Worm (Caenorhabditis elegans) whole organism, L4 larva: ENCODE data around the gene lido-18.
A peak's percentile ranks its signal among the peaks of the same experiment; 100 is the strongest.

Source experiments
- F10B5.3 ChIP-seq: sonication (generic microtip); optimal IDR thresholded peaks from 2 replicates; lab custom pipeline; 2016; ENCODE audit warnings: mild to moderate bottlenecking, missing genetic modification characterization, missing compliant biosample characterization
- R02D3.7 ChIP-seq: fragments of 150-350 bp; sonication (generic microtip); optimal IDR thresholded peaks from 3 replicates; lab custom pipeline; 2014; ENCODE audit warnings: missing biosample characterization, missing genetic modification characterization
- T20F7.1 ChIP-seq: fragments of 200-800 bp; sonication (Bioruptor generic); optimal IDR thresholded peaks from 2 replicates; lab custom pipeline; 2018; ENCODE audit warnings: mild to moderate bottlenecking, missing genetic modification characterization, missing compliant biosample characterization
- T26A8.4 ChIP-seq: fragments of 200-800 bp; sonication (Bioruptor generic); IDR thresholded peaks from 2 replicates; pipeline ENCODE4 v1.3.6; 2022; ENCODE audit warnings: missing genetic modification characterization, missing compliant biosample characterization
- Y105C5A.15 ChIP-seq: fragments of 200-800 bp; sonication (Bioruptor generic); IDR thresholded peaks from 2 replicates; pipeline ENCODE4 v1.3.6; 2022; ENCODE audit warnings: missing genetic modification characterization, missing compliant biosample characterization
- Y48G9A.11 ChIP-seq: fragments of 200-800 bp; sonication (Bioruptor generic); IDR thresholded peaks from 2 replicates; pipeline ENCODE4 v1.3.6; 2022; ENCODE audit warnings: missing genetic modification reagents, missing genetic modification characterization, missing compliant biosample characterization
- Y75B8A.6 ChIP-seq: fragments of 200-800 bp; sonication (Bioruptor generic); IDR thresholded peaks from 2 replicates; pipeline ENCODE4 v1.3.6; 2022; ENCODE audit warnings: missing genetic modification reagents, missing genetic modification characterization, missing compliant biosample characterization
- aha-1 ChIP-seq: fragments of 150-350 bp; peaks from one replicate; lab custom pipeline; 2014; ENCODE audit warnings: missing biosample characterization, missing genetic modification characterization
- ceh-28 ChIP-seq: fragments of 150-350 bp; optimal IDR thresholded peaks from 2 replicates; lab custom pipeline; 2014; ENCODE audit warnings: missing biosample characterization, missing genetic modification reagents, missing genetic modification characterization
- ceh-62 ChIP-seq: sonication (generic microtip); optimal IDR thresholded peaks from 2 replicates; lab custom pipeline; 2017; ENCODE audit warnings: missing biosample characterization, missing genetic modification characterization
- daf-8 ChIP-seq: fragments of 200-800 bp; sonication (Bioruptor generic); IDR thresholded peaks from 2 replicates; pipeline ENCODE4 v1.3.6; 2022; ENCODE audit warnings: missing genetic modification characterization, missing compliant biosample characterization
- dmd-6 ChIP-seq: fragments of 200-800 bp; sonication (Bioruptor generic); IDR thresholded peaks from 2 replicates; pipeline ENCODE4 v1.3.6; 2022; ENCODE audit warnings: missing genetic modification reagents, missing genetic modification characterization, missing compliant biosample characterization
- dmd-8 ChIP-seq: fragments of 200-800 bp; sonication (Bioruptor generic); IDR thresholded peaks from 2 replicates; pipeline ENCODE4 v1.3.6; 2022; ENCODE audit warnings: missing genetic modification characterization, missing compliant biosample characterization
- dmd-9 ChIP-seq: fragments of 200-800 bp; sonication (Bioruptor generic); IDR thresholded peaks from 2 replicates; pipeline ENCODE4 v1.3.6; 2022; ENCODE audit warnings: missing genetic modification reagents, missing genetic modification characterization, missing compliant biosample characterization
- dpl-1 ChIP-seq: fragments of 150-350 bp; optimal IDR thresholded peaks from 2 replicates; lab custom pipeline; 2014; ENCODE audit warnings: missing biosample characterization, missing genetic modification reagents, missing genetic modification characterization
- duxl-1 ChIP-seq: sonication (generic microtip); optimal IDR thresholded peaks from 2 replicates; lab custom pipeline; 2016; ENCODE audit warnings: mild to moderate bottlenecking, missing genetic modification characterization, moderate library complexity, missing compliant biosample characterization; ENCODE audit not compliant: poor library complexity
- dve-1 ChIP-seq: sonication (generic microtip); optimal IDR thresholded peaks from 2 replicates; lab custom pipeline; 2017; ENCODE audit warnings: antibody characterized with exemption, mild to moderate bottlenecking, missing genetic modification characterization, missing compliant biosample characterization; ENCODE audit not compliant: insufficient read depth
- egl-27 ChIP-seq: sonication (generic microtip); optimal IDR thresholded peaks from 3 replicates; lab custom pipeline; 2017; ENCODE audit warnings: missing biosample characterization, missing genetic modification reagents, missing genetic modification characterization
- gei-8 ChIP-seq: fragments of 200-800 bp; sonication (Bioruptor generic); optimal IDR thresholded peaks from 2 replicates; lab custom pipeline; 2018; ENCODE audit warnings: mild to moderate bottlenecking, missing genetic modification characterization, missing compliant biosample characterization
- hlh-11 ChIP-seq: fragments of 200-800 bp; sonication (Bioruptor generic); optimal IDR thresholded peaks from 2 replicates; lab custom pipeline; 2018; ENCODE audit warnings: mild to moderate bottlenecking, missing genetic modification characterization, missing compliant biosample characterization
- lin-13 ChIP-seq: fragments of 150-350 bp; optimal IDR thresholded peaks from 2 replicates; lab custom pipeline; 2014; ENCODE audit warnings: missing biosample characterization, missing genetic modification reagents, missing genetic modification characterization
- lir-3 ChIP-seq: sonication (generic microtip); optimal IDR thresholded peaks from 2 replicates; lab custom pipeline; 2016; ENCODE audit warnings: mild to moderate bottlenecking, missing genetic modification characterization, missing compliant biosample characterization
- mdl-1 ChIP-seq, 2 experiments: fragments of 150-350 bp in 1 of 2; sonication (generic microtip) in 1 of 2; optimal IDR thresholded peaks; 2 replicates each; lab custom pipeline; 2014 to 2017; ENCODE audit warnings: missing biosample characterization in 2 of 2, missing genetic modification characterization in 2 of 2
- mep-1 ChIP-seq: fragments of 150-350 bp; sonication (generic microtip); optimal IDR thresholded peaks from 3 replicates; lab custom pipeline; 2014; ENCODE audit warnings: missing biosample characterization, missing genetic modification characterization
- mxl-2 ChIP-seq: fragments of 200-800 bp; sonication (Bioruptor generic); conservative IDR thresholded peaks from 2 replicates; pipeline ENCODE4 v1.3.6; 2022; ENCODE audit warnings: missing genetic modification reagents, missing genetic modification characterization, missing compliant biosample characterization
- mxl-3 ChIP-seq: fragments of 200-800 bp; sonication (Bioruptor generic); optimal IDR thresholded peaks from 2 replicates; lab custom pipeline; 2018; ENCODE audit warnings: mild to moderate bottlenecking, missing genetic modification characterization, missing compliant biosample characterization
- nhr-237 ChIP-seq: sonication (generic microtip); optimal IDR thresholded peaks from 2 replicates; lab custom pipeline; 2017; ENCODE audit warnings: missing biosample characterization, missing genetic modification characterization
- nhr-25 ChIP-seq: sonication (generic microtip); optimal IDR thresholded peaks from 2 replicates; lab custom pipeline; 2017; ENCODE audit warnings: missing genetic modification characterization, mild to moderate bottlenecking, missing compliant biosample characterization, antibody characterized with exemption, moderate library complexity, borderline replicate concordance; ENCODE audit not compliant: insufficient read depth
- nhr-28 ChIP-seq: fragments of 150-350 bp; optimal IDR thresholded peaks from 2 replicates; lab custom pipeline; 2014; ENCODE audit warnings: missing biosample characterization, missing genetic modification characterization
- nhr-6 ChIP-seq: fragments of 150-350 bp; optimal IDR thresholded peaks from 2 replicates; lab custom pipeline; 2014; ENCODE audit warnings: missing biosample characterization, missing genetic modification characterization
- php-3 ChIP-seq: fragments of 200-800 bp; sonication (Bioruptor generic); IDR thresholded peaks from 2 replicates; pipeline ENCODE4 v1.3.6; 2022; ENCODE audit warnings: missing genetic modification reagents, missing genetic modification characterization, missing compliant biosample characterization
- sdz-12 ChIP-seq: fragments of 200-800 bp; sonication (Bioruptor generic); optimal IDR thresholded peaks from 2 replicates; lab custom pipeline; 2018; ENCODE audit warnings: mild to moderate bottlenecking, missing genetic modification characterization, missing compliant biosample characterization
- set-16 ChIP-seq: fragments of 200-800 bp; sonication (Bioruptor generic); IDR thresholded peaks from 2 replicates; pipeline ENCODE4 v1.3.6; 2022; ENCODE audit warnings: missing genetic modification reagents, missing genetic modification characterization, missing compliant biosample characterization
- unc-39 ChIP-seq: sonication (generic microtip); optimal IDR thresholded peaks from 2 replicates; lab custom pipeline; 2017; ENCODE audit warnings: missing biosample characterization, missing genetic modification characterization
- unc-62 ChIP-seq, 3 experiments: fragments of 150-350 bp in 1 of 3; sonication (generic microtip); optimal IDR thresholded peaks in 2 of 3; peaks in 1 of 3; 1 replicate in 1 of 3; 2 replicates in 2 of 3; lab custom pipeline; 2014 to 2017; ENCODE audit warnings: missing biosample characterization in 3 of 3, missing genetic modification characterization in 3 of 3, missing genetic modification reagents in 3 of 3, missing genotype in 1 of 3
- vab-7 ChIP-seq: fragments of 200-800 bp; sonication (Bioruptor generic); IDR thresholded peaks from 2 replicates; pipeline ENCODE4 v1.3.6; 2022; ENCODE audit warnings: missing genetic modification reagents, missing genetic modification characterization, missing compliant biosample characterization
- zfp-2 ChIP-seq: sonication (generic microtip); optimal IDR thresholded peaks from 2 replicates; lab custom pipeline; 2016; ENCODE audit warnings: mild to moderate bottlenecking, missing genetic modification characterization, missing compliant biosample characterization
- zfp-3 ChIP-seq: fragments of 200-800 bp; sonication (Bioruptor generic); conservative IDR thresholded peaks from 2 replicates; pipeline ENCODE4 v1.3.6; 2022; ENCODE audit warnings: missing genetic modification reagents, missing genetic modification characterization, missing compliant biosample characterization
- zip-11 ChIP-seq: fragments of 200-800 bp; sonication (Bioruptor generic); IDR thresholded peaks from 2 replicates; pipeline ENCODE4 v1.3.6; 2022; ENCODE audit warnings: missing genetic modification characterization, missing compliant biosample characterization
- zip-2 ChIP-seq: fragments of 150-350 bp; optimal IDR thresholded peaks from 2 replicates; lab custom pipeline; 2014; ENCODE audit warnings: missing biosample characterization, missing genetic modification characterization

Gene lido-18

DNA sequence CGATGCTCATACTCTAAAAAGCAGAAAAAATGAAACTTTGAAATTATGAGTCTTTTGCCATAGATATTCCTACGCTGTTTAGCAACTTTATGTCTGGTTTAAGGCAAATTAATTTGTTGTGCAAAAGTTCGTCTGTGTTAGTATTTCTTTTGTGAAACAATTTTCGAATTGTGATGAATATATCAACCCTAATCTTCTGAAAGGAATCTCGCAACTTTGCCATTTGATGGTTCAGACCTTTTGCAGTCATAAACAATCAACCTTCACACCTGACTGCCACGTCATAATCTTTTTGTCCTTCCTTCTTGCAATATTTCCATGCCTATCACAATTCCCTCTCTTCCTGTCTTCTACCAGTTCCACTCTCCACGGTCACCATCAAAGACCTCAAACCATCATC, 42.2 kb upstream of the lido-18 start:
- TF ChIP-seq Y75B8A.6 (GFP tag; lab: Robert Waterston, UW) = no peak
- peak in 1 of 2 experiments; percentile 92 for TF ChIP-seq unc-62 (GFP tag; optimal IDR thresholded peaks at IDR 0.05 in 1 of 2; lab: Kevin White, UChicago)
- TF ChIP-seq unc-62 (tag; optimal IDR thresholded peaks at IDR 0.05; lab: Kevin White, UChicago) = no peak

DNA sequence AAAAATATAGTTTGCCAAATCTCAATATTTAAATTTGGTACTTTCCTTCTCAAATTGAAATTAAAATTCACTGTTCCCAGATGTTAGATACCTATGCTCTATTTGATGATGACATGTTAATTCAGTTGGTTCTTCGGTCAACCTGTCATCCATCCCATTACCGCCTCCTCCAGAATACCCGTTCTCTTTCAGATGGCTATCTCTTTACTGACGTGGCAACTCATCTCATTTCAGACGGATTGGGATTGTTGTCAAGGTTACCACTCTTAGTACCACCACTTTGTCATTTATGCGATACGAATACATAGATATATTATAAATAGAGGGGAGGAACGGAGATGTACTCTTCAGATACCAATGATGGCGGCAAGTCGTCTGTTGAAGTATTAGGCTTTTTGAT, 40.7 kb upstream of the lido-18 start:
- TF ChIP-seq nhr-6 (tag; lab: Kevin White, UChicago) (no peak), daf-8 (GFP tag; lab: Robert Waterston, UW) (no peak), T20F7.1 (GFP tag; lab: Kevin White, UChicago) (no peak), ceh-62 (tag; lab: Kevin White, UChicago) (no peak), mxl-3 (GFP tag; lab: Kevin White, UChicago) (no peak), aha-1 (tag; lab: Kevin White, UChicago) (peak; percentile 4), Y75B8A.6 (GFP tag; lab: Robert Waterston, UW) (no peak), php-3 (GFP tag; lab: Robert Waterston, UW) (no peak)
- TF ChIP-seq, all 104 proteins: peak for 1

DNA sequence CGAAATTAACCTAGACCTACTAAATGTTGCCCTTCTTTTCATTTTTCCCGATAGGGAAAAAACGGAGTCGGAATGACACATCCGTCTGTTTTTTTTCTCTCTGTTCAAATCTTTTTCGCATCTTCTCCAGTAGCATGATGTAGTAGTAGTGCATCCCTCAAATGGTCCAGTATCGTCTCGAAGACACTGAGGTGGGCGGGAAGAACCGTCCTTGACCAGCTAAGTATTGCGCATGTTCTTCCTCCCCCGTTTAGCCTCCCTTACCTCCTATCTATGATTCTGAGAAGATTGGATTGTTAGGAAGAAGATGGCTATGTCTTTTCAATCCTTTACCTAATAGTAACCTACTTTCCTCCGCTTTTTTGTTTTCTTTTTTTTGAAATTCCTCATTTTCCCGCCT, 39.2 kb upstream of the lido-18 start:
- TF ChIP-seq nhr-25 (tag; lab: Kevin White, UChicago) (peak; percentile 90), nhr-28 (tag; lab: Kevin White, UChicago) (peak; percentile 2), Y48G9A.11 (GFP tag; lab: Robert Waterston, UW) (no peak)
- TF ChIP-seq, all 104 proteins: peak for 2

ce11 chrIII:7625086-7625485, 37.0 kb upstream of the lido-18 start, which contains the start of gene fbn-1:
Gene fbn-1, plus strand, starts transcription at chrIII:7625386.
- TF ChIP-seq zfp-3 (GFP tag; lab: Robert Waterston, UW) (no peak), Y105C5A.15 (no peak), hlh-11 (no peak), gei-8 (GFP tag; lab: Kevin White, UChicago) (no peak), lin-13 (GFP tag; lab: Kevin White, UChicago) (no peak), Y75B8A.6 (GFP tag; lab: Robert Waterston, UW) (no peak), dmd-6 (GFP tag; lab: Robert Waterston, UW) (no peak), aha-1 (tag; lab: Kevin White, UChicago) (no peak), zip-2 (tag; lab: Kevin White, UChicago) (no peak), mep-1 (tag; lab: Kevin White, UChicago) (no peak), zfp-2 (tag; lab: Kevin White, UChicago) (no peak), set-16 (GFP tag; lab: Robert Waterston, UW) (no peak), T26A8.4 (GFP tag; lab: Robert Waterston, UW) (no peak), Y48G9A.11 (GFP tag; lab: Robert Waterston, UW) (no peak), ceh-28 (no peak), sdz-12 (no peak), mdl-1 (tag; optimal IDR thresholded peaks at IDR 0.05; lab: Kevin White, UChicago) (no peak), dpl-1 (GFP tag; lab: Kevin White, UChicago) (no peak), F10B5.3 (tag; lab: Kevin White, UChicago) (no peak), unc-39 (tag; lab: Kevin White, UChicago) (no peak)

DNA sequence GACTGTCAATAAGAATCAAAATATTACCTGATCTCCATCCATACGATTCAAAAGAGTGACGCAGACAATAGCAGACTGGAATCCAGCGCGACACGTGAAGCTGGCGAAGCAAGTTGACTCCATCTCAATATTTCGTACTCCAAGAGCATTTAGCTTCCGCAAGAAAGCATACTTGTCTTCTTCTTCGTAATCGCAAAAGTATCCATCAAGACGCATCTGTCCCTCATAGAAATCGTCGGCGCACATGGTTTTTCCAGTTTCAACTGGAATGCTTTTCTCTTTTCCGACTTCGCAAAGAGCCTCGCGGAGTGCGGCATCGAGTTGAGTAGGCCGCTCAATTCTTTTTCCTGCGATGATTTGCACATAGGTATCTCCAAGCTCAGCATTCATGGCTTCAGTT, 20.7 kb upstream of the lido-18 start:
- TF ChIP-seq zip-11 (GFP tag; lab: Robert Waterston, UW) = no peak
- TF ChIP-seq unc-62 (GFP tag; optimal IDR thresholded peaks at IDR 0.05 in 1 of 2; lab: Kevin White, UChicago) = peak in 1 of 2 experiments; percentile 91
- TF ChIP-seq unc-62 (tag; optimal IDR thresholded peaks at IDR 0.05; lab: Kevin White, UChicago) = no peak

DNA sequence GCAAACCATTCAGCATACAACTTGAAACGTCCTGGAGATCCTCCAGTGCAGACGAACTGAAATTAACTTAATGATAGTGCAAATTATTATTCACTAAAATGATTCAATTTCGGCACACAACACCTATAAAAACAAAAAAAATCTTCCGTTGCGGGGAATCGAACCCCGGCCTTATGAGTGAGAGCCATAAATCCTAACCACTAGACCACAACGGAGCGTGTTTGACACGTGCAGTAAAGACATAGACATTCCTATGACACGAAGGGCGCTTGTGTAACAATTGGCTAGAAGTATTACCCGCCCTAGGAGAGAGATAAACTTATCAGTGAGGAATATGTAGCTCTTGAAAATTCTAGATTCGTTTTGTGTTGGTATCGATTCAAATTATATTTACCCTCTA, 20.1 kb upstream of the lido-18 start:
- peak; percentile 46 for TF ChIP-seq duxl-1
- no peak for TF ChIP-seq egl-27 (tag; lab: Kevin White, UChicago)
- peak; percentile 13 for TF ChIP-seq hlh-11
- TF ChIP-seq dmd-9 (GFP tag; lab: Robert Waterston, UW) = no peak
- TF ChIP-seq dve-1 (tag; lab: Kevin White, UChicago) = no peak
- TF ChIP-seq lir-3 (tag; lab: Kevin White, UChicago) = no peak
- peak; percentile 45 for TF ChIP-seq mep-1 (tag; lab: Kevin White, UChicago)
- no peak for TF ChIP-seq T20F7.1 (GFP tag; lab: Kevin White, UChicago)
- no peak for TF ChIP-seq nhr-237 (tag; lab: Kevin White, UChicago)
- no peak for TF ChIP-seq ceh-62 (tag; lab: Kevin White, UChicago)
- no peak for TF ChIP-seq R02D3.7
- TF ChIP-seq Y48G9A.11 (GFP tag; lab: Robert Waterston, UW) = peak; percentile 82
- TF ChIP-seq mxl-2 (GFP tag; lab: Robert Waterston, UW) = no peak
- no peak for TF ChIP-seq ceh-28
- TF ChIP-seq dmd-8 (GFP tag; lab: Robert Waterston, UW) = peak; percentile 84
- peak; percentile 82 for TF ChIP-seq vab-7
- TF ChIP-seq unc-39 (tag; lab: Kevin White, UChicago) = no peak
- TF ChIP-seq Y75B8A.6 (GFP tag; lab: Robert Waterston, UW) = 0 out of 2 replicates have a peak, but pooled peaks have one; percentile 59
